Fruit fly (Drosophila melanogaster): ENCODE data around the gene park.

DNA sequence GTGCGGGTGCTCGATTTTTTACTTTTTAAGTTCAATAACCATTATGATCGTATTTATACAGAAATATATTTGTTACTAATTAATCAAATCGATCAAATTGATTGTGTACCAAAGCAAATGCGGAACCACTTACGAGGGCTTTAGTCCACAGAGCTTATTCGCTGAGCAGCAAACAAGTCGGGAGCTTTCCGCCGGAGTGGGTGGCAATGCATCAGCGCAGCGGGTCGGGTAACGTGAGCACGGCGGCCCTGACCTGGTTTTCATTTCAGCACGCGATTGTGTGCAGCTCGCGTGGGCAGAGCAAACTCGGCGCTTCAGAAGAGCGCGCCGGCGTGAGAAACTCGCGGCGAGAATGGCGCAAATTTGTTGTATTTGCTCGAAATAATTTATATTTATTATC is 22.5 kb upstream of the park start:
- TF ChIP-seq Rel (GFP tag; optimal IDR thresholded peaks at IDR 0.05), result no peak
- no peak for TF ChIP-seq Rel (tag; optimal IDR thresholded peaks at IDR 0.05)
- TF ChIP-seq tai (GFP tag; optimal IDR thresholded peaks at IDR 0.05), result no peak
- TF ChIP-seq br (GFP tag; optimal IDR thresholded peaks at IDR 0.05), result no peak
- no peak for TF ChIP-seq OdsH (GFP tag; optimal IDR thresholded peaks at IDR 0.05)
- TF ChIP-seq h (GFP tag; optimal IDR thresholded peaks at IDR 0.05), result no peak
- TF ChIP-seq usp (GFP tag; optimal IDR thresholded peaks at IDR 0.05), result no peak
- no peak for TF ChIP-seq foxo (GFP tag; optimal IDR thresholded peaks at IDR 0.05)
- no peak for TF ChIP-seq dsf (GFP tag; optimal IDR thresholded peaks at IDR 0.05; ENCODE audit: borderline replicate concordance)
